Worm (Caenorhabditis elegans) whole organism, L4/young adult: ENCODE data around the gene dnj-9.

Experiments used
- W03F9.2 ChIP-seq: fragments of 150-350 bp; optimal IDR thresholded peaks from 2 replicates; lab custom pipeline; 2014; ENCODE audit warnings: missing biosample characterization, missing genetic modification characterization
- dao-5 ChIP-seq: sonication (generic microtip); optimal IDR thresholded peaks from 2 replicates; lab custom pipeline; 2016; ENCODE audit warnings: missing genotype, missing genetic modification characterization, moderate library complexity, missing compliant biosample characterization
- him-1 ChIP-seq: sonication (generic microtip); optimal IDR thresholded peaks from 2 replicates; lab custom pipeline; 2016; ENCODE audit warnings: missing genotype, missing genetic modification reagents, missing genetic modification characterization, missing compliant biosample characterization

ce11 chrII:4802917-4803316, 48.9 kb upstream of the dnj-9 start:
- TF ChIP-seq W03F9.2 (tag; lab: Kevin White, UChicago), result no peak
- no peak for TF ChIP-seq dao-5
- no peak for TF ChIP-seq him-1 (tag; lab: Kevin White, UChicago)
